Worm (Caenorhabditis elegans) whole organism, L1 larva: ENCODE measurements around the gene Y57G11C.36.
A peak's percentile ranks its signal among the peaks of the same experiment; 100 is the strongest.

ENCODE experiments used
- C04F5.9 ChIP-seq: sonication (generic microtip); optimal IDR thresholded peaks from 2 replicates; lab custom pipeline; 2016; ENCODE audit warnings: missing genetic modification characterization, missing compliant biosample characterization
- C16A3.4 ChIP-seq: fragments of 150-350 bp; optimal IDR thresholded peaks from 2 replicates; lab custom pipeline; 2014; ENCODE audit warnings: missing biosample characterization, missing genetic modification characterization
- C34B4.2 ChIP-seq: sonication (generic microtip); optimal IDR thresholded peaks from 2 replicates; lab custom pipeline; 2017; ENCODE audit warnings: mild to moderate bottlenecking, missing genetic modification characterization, missing compliant biosample characterization
- Y116A8C.19 ChIP-seq: sonication (generic microtip); optimal IDR thresholded peaks from 2 replicates; lab custom pipeline; 2016; ENCODE audit warnings: missing compliant biosample characterization, missing genetic modification characterization, borderline replicate concordance
- aha-1 ChIP-seq: fragments of 150-350 bp; optimal IDR thresholded peaks from 2 replicates; lab custom pipeline; 2014; ENCODE audit warnings: missing biosample characterization, missing genetic modification characterization
- aly-2 ChIP-seq: fragments of 150-350 bp; optimal IDR thresholded peaks from 2 replicates; lab custom pipeline; 2014; ENCODE audit warnings: missing biosample characterization, missing genetic modification characterization
- ama-1 ChIP-seq: fragments of 150-350 bp; optimal IDR thresholded peaks from 2 replicates; lab custom pipeline; 2014
- blmp-1 ChIP-seq: fragments of 150-350 bp; optimal IDR thresholded peaks from 2 replicates; lab custom pipeline; 2014; ENCODE audit warnings: missing biosample characterization, missing genetic modification characterization
- ceh-63 ChIP-seq: fragments of 200-800 bp; sonication (Bioruptor generic); optimal IDR thresholded peaks from 2 replicates; lab custom pipeline; 2018; ENCODE audit warnings: mild to moderate bottlenecking, missing genetic modification characterization, missing compliant biosample characterization
- ceh-8 ChIP-seq: fragments of 200-800 bp; sonication (Bioruptor generic); optimal IDR thresholded peaks from 2 replicates; lab custom pipeline; 2018; ENCODE audit warnings: mild to moderate bottlenecking, missing genetic modification characterization, moderate library complexity, missing compliant biosample characterization
- ceh-82 ChIP-seq, 3 experiments: fragments of 150-350 bp in 1 of 3; sonication (generic microtip) in 2 of 3; optimal IDR thresholded peaks; 2 replicates each; lab custom pipeline; 2014 to 2017; ENCODE audit warnings: missing biosample characterization in 3 of 3, missing genetic modification characterization in 3 of 3
- ceh-88 ChIP-seq: fragments of 200-800 bp; sonication (Bioruptor generic); IDR thresholded peaks from 2 replicates; pipeline ENCODE4 v1.3.6; 2022; ENCODE audit warnings: missing genetic modification characterization, missing compliant biosample characterization
- ceh-90 ChIP-seq: sonication (generic microtip); optimal IDR thresholded peaks from 2 replicates; lab custom pipeline; 2016; ENCODE audit warnings: missing genetic modification characterization, missing compliant biosample characterization
- dpl-1 ChIP-seq, 3 experiments: fragments of 150-350 bp in 2 of 3; sonication (generic microtip) in 1 of 3; optimal IDR thresholded peaks; 2 replicates each; lab custom pipeline; 2014 to 2017; ENCODE audit warnings: missing biosample characterization in 3 of 3, missing genetic modification characterization in 3 of 3, missing genetic modification reagents in 3 of 3
- dsc-1 ChIP-seq: sonication (generic microtip); optimal IDR thresholded peaks from 2 replicates; lab custom pipeline; 2016; ENCODE audit warnings: mild to moderate bottlenecking, missing genetic modification characterization, missing compliant biosample characterization
- efl-1 ChIP-seq, 4 experiments: fragments of 150-350 bp; optimal IDR thresholded peaks in 3 of 4; peaks in 1 of 4; 1 replicate in 1 of 4; 2 replicates in 3 of 4; lab custom pipeline; 2014; ENCODE audit warnings: missing biosample characterization in 2 of 4, missing genetic modification characterization in 2 of 4, missing genetic modification reagents in 2 of 4
- efl-3 ChIP-seq: fragments of 200-800 bp; sonication (Bioruptor generic); optimal IDR thresholded peaks from 2 replicates; lab custom pipeline; 2018; ENCODE audit warnings: mild to moderate bottlenecking, missing genetic modification characterization, missing compliant biosample characterization
- egl-27 ChIP-seq, 2 experiments: fragments of 150-350 bp in 1 of 2; sonication (generic microtip); optimal IDR thresholded peaks; 3 replicates each; lab custom pipeline; 2017 to 2018; ENCODE audit warnings: missing biosample characterization in 2 of 2, missing genetic modification characterization in 2 of 2, missing genetic modification reagents in 2 of 2
- fkh-4 ChIP-seq: sonication (generic microtip); optimal IDR thresholded peaks from 2 replicates; lab custom pipeline; 2016; ENCODE audit warnings: missing compliant biosample characterization, missing genetic modification characterization, borderline replicate concordance
- fkh-8 ChIP-seq: sonication (generic microtip); optimal IDR thresholded peaks from 2 replicates; lab custom pipeline; 2016; ENCODE audit warnings: mild to moderate bottlenecking, missing genetic modification characterization, missing compliant biosample characterization
- hpl-2 ChIP-seq: fragments of 150-350 bp; optimal IDR thresholded peaks from 2 replicates; lab custom pipeline; 2014; ENCODE audit warnings: missing biosample characterization, missing genetic modification reagents, missing genetic modification characterization
- irx-1 ChIP-seq: sonication (generic microtip); optimal IDR thresholded peaks from 2 replicates; lab custom pipeline; 2016; ENCODE audit warnings: missing genetic modification characterization, missing compliant biosample characterization
- isw-1 ChIP-seq: fragments of 200-800 bp; sonication (Bioruptor generic); IDR thresholded peaks from 2 replicates; pipeline ENCODE4 v1.3.6; 2022; ENCODE audit warnings: missing genetic modification characterization, missing compliant biosample characterization
- lin-15B ChIP-seq: fragments of 150-350 bp; sonication (generic microtip); optimal IDR thresholded peaks from 3 replicates; lab custom pipeline; 2014; ENCODE audit warnings: missing biosample characterization, missing genetic modification characterization
- lin-35 ChIP-seq, 2 experiments: fragments of 150-350 bp; optimal IDR thresholded peaks; 2 replicates each; lab custom pipeline; 2014; ENCODE audit warnings: missing biosample characterization in 2 of 2, missing genetic modification characterization in 2 of 2, missing genetic modification reagents in 2 of 2
- lin-39 ChIP-seq: fragments of 150-350 bp; optimal IDR thresholded peaks from 2 replicates; lab custom pipeline; 2014; ENCODE audit warnings: missing biosample characterization, missing genetic modification reagents, missing genetic modification characterization
- lir-3 ChIP-seq: sonication (generic microtip); optimal IDR thresholded peaks from 2 replicates; lab custom pipeline; 2016; ENCODE audit warnings: mild to moderate bottlenecking, missing genetic modification characterization, moderate library complexity, missing compliant biosample characterization; ENCODE audit not compliant: poor library complexity
- lsy-2 ChIP-seq, 2 experiments: fragments of 150-350 bp; optimal IDR thresholded peaks; 2 replicates each; lab custom pipeline; 2014; ENCODE audit warnings: missing biosample characterization in 2 of 2, missing genetic modification characterization in 2 of 2
- mab-9 ChIP-seq: fragments of 200-800 bp; sonication (Bioruptor generic); IDR thresholded peaks from 2 replicates; pipeline ENCODE4 v1.3.6; 2022; ENCODE audit warnings: missing genetic modification reagents, missing genetic modification characterization, missing compliant biosample characterization
- mef-2 ChIP-seq: fragments of 150-350 bp; optimal IDR thresholded peaks from 2 replicates; lab custom pipeline; 2014; ENCODE audit warnings: missing biosample characterization, missing genetic modification characterization
- mep-1 ChIP-seq: fragments of 150-350 bp; optimal IDR thresholded peaks from 2 replicates; lab custom pipeline; 2014; ENCODE audit warnings: missing biosample characterization, missing genetic modification characterization
- nhr-20 ChIP-seq: sonication (generic microtip); optimal IDR thresholded peaks from 2 replicates; lab custom pipeline; 2016; ENCODE audit warnings: mild to moderate bottlenecking, missing genetic modification characterization, missing compliant biosample characterization
- nhr-28 ChIP-seq: fragments of 150-350 bp; optimal IDR thresholded peaks from 2 replicates; lab custom pipeline; 2014; ENCODE audit warnings: missing biosample characterization, missing genetic modification characterization
- nhr-47 ChIP-seq: sonication (generic microtip); optimal IDR thresholded peaks from 2 replicates; lab custom pipeline; 2016; ENCODE audit warnings: mild to moderate bottlenecking, missing genetic modification characterization, moderate library complexity, missing compliant biosample characterization
- nhr-76 ChIP-seq: sonication (generic microtip); optimal IDR thresholded peaks from 2 replicates; lab custom pipeline; 2017; ENCODE audit warnings: missing biosample characterization, missing genetic modification characterization
- pag-3 ChIP-seq: sonication (generic microtip); optimal IDR thresholded peaks from 2 replicates; lab custom pipeline; 2017; ENCODE audit warnings: missing genetic modification characterization, mild to moderate bottlenecking, missing compliant biosample characterization, antibody characterized with exemption, borderline replicate concordance; ENCODE audit not compliant: insufficient read depth
- pax-3 ChIP-seq: fragments of 200-800 bp; sonication (Bioruptor generic); optimal IDR thresholded peaks from 2 replicates; lab custom pipeline; 2018; ENCODE audit warnings: mild to moderate bottlenecking, missing genetic modification characterization, moderate library complexity, missing compliant biosample characterization
- pqm-1 ChIP-seq: sonication (generic microtip); optimal IDR thresholded peaks from 3 replicates; lab custom pipeline; 2017; ENCODE audit warnings: missing biosample characterization, missing genetic modification characterization
- snpc-4 ChIP-seq: fragments of 150-350 bp; optimal IDR thresholded peaks from 2 replicates; lab custom pipeline; 2014; ENCODE audit warnings: missing biosample characterization, missing genetic modification characterization
- snu-23 ChIP-seq: sonication (generic microtip); optimal IDR thresholded peaks from 2 replicates; lab custom pipeline; 2016; ENCODE audit warnings: missing genetic modification characterization, missing compliant biosample characterization
- sox-4 ChIP-seq: sonication (generic microtip); optimal IDR thresholded peaks from 2 replicates; lab custom pipeline; 2016; ENCODE audit warnings: missing genetic modification characterization, missing compliant biosample characterization
- sup-37 ChIP-seq: fragments of 200-800 bp; sonication (Bioruptor generic); optimal IDR thresholded peaks from 2 replicates; lab custom pipeline; 2018; ENCODE audit warnings: mild to moderate bottlenecking, missing genetic modification characterization, missing compliant biosample characterization
- tbx-2 ChIP-seq: sonication (generic microtip); optimal IDR thresholded peaks from 2 replicates; lab custom pipeline; 2016; ENCODE audit warnings: missing genetic modification characterization, missing compliant biosample characterization
- tlp-1 ChIP-seq: fragments of 150-350 bp; optimal IDR thresholded peaks from 2 replicates; lab custom pipeline; 2014; ENCODE audit warnings: missing biosample characterization, missing genetic modification characterization
- unc-130 ChIP-seq: fragments of 150-350 bp; optimal IDR thresholded peaks from 2 replicates; lab custom pipeline; 2017; ENCODE audit warnings: missing biosample characterization, missing genetic modification characterization, inconsistent platforms
- unc-30 ChIP-seq: sonication (generic microtip); optimal IDR thresholded peaks from 2 replicates; lab custom pipeline; 2017; ENCODE audit warnings: missing biosample characterization, missing genetic modification characterization
- unc-62 ChIP-seq: fragments of 150-350 bp; optimal IDR thresholded peaks from 2 replicates; lab custom pipeline; 2014; ENCODE audit warnings: missing biosample characterization, missing genetic modification reagents, missing genetic modification characterization
- unc-86 ChIP-seq: sonication (generic microtip); optimal IDR thresholded peaks from 2 replicates; lab custom pipeline; 2016; ENCODE audit warnings: missing genetic modification characterization, missing compliant biosample characterization
- unc-98 ChIP-seq: fragments of 200-800 bp; sonication (Bioruptor generic); IDR thresholded peaks from 2 replicates; pipeline ENCODE4 v1.3.6; 2022; ENCODE audit warnings: missing genetic modification characterization, missing compliant biosample characterization
- vab-15 ChIP-seq: sonication (generic microtip); optimal IDR thresholded peaks from 2 replicates; lab custom pipeline; 2017; ENCODE audit warnings: missing genotype, mild to moderate bottlenecking, missing genetic modification characterization, missing compliant biosample characterization
- xbp-1 ChIP-seq: sonication (generic microtip); optimal IDR thresholded peaks from 2 replicates; lab custom pipeline; 2016; ENCODE audit warnings: missing genetic modification characterization, missing compliant biosample characterization
- zag-1 ChIP-seq: fragments of 150-350 bp; optimal IDR thresholded peaks from 2 replicates; lab custom pipeline; 2014; ENCODE audit warnings: missing biosample characterization, missing genetic modification characterization

Gene Y57G11C.36

ce11 chrIV:14793900-14794624 lies 20.5 kb upstream of the Y57G11C.36 start (continued):
- TF ChIP-seq ceh-90 (tag; lab: Kevin White, UChicago): no peak
- no peak for TF ChIP-seq aly-2 (tag; lab: Kevin White, UChicago)
- peak; percentile 8 for TF ChIP-seq unc-130 (tag; lab: Kevin White, UChicago)
- TF ChIP-seq mab-9 (GFP tag; lab: Robert Waterston, UW): no peak
- no peak for TF ChIP-seq unc-98 (GFP tag; lab: Robert Waterston, UW)
- no peak for TF ChIP-seq sup-37
- TF ChIP-seq C34B4.2 (tag; lab: Kevin White, UChicago): no peak
- no peak for TF ChIP-seq irx-1
- peak; percentile 47 for TF ChIP-seq snu-23 (GFP tag; lab: Kevin White, UChicago)
- TF ChIP-seq C04F5.9 (tag; lab: Kevin White, UChicago): no peak
- no peak for TF ChIP-seq isw-1 (GFP tag; lab: Robert Waterston, UW)
- no peak for TF ChIP-seq lin-15B (tag; lab: Kevin White, UChicago)
- TF ChIP-seq pqm-1: no peak
- TF ChIP-seq dsc-1 (tag; lab: Kevin White, UChicago): peak; percentile 7
- TF ChIP-seq blmp-1 (tag; lab: Kevin White, UChicago): peak; percentile 100
- no peak for TF ChIP-seq lir-3 (tag; lab: Kevin White, UChicago)
- no peak for TF ChIP-seq pax-3
- TF ChIP-seq ceh-8 (GFP tag; lab: Kevin White, UChicago): no peak
- TF ChIP-seq lsy-2 (tag; optimal IDR thresholded peaks at IDR 0.05; lab: Kevin White, UChicago): peak; percentile 33 to 46
- TF ChIP-seq nhr-20 (tag; lab: Kevin White, UChicago): peak; percentile 46
- no peak for TF ChIP-seq unc-62
- no peak for TF ChIP-seq tlp-1 (tag; lab: Kevin White, UChicago)
- TF ChIP-seq ceh-82 (tag; optimal IDR thresholded peaks at IDR 0.05; lab: Kevin White, UChicago): peak; percentile 50 to 69 (median 54)
- no peak for TF ChIP-seq pag-3 (tag; lab: Kevin White, UChicago)
- TF ChIP-seq C16A3.4 (tag; lab: Kevin White, UChicago): peak; percentile 53
- TF ChIP-seq zag-1 (tag; lab: Kevin White, UChicago): no peak
- no peak for TF ChIP-seq sox-4
- TF ChIP-seq fkh-8: peak; percentile 69
- peak; percentile 65 for TF ChIP-seq mep-1 (tag; lab: Kevin White, UChicago)
- no peak for TF ChIP-seq ceh-88
- TF ChIP-seq mef-2 (tag; lab: Kevin White, UChicago): no peak
- no peak for TF ChIP-seq Y116A8C.19 (tag; lab: Kevin White, UChicago)
- TF ChIP-seq unc-30 (tag; lab: Kevin White, UChicago): no peak
- no peak for TF ChIP-seq efl-3 (GFP tag; lab: Kevin White, UChicago)
- TF ChIP-seq snpc-4 (tag; lab: Kevin White, UChicago): no peak
- no peak for TF ChIP-seq egl-27 (tag; optimal IDR thresholded peaks at IDR 0.05; lab: Kevin White, UChicago)
- TF ChIP-seq efl-1 (optimal IDR thresholded peaks at IDR 0.05; lab: Kevin White, UChicago): peak; percentile 48 to 57
- peak in 1 of 2 experiments; percentile 81 for TF ChIP-seq efl-1 (GFP tag; optimal IDR thresholded peaks at IDR 0.05 in 1 of 2; lab: Kevin White, UChicago)
- no peak for TF ChIP-seq lin-39
- TF ChIP-seq dpl-1 (GFP tag; optimal IDR thresholded peaks at IDR 0.05; lab: Kevin White, UChicago): peak in 1 of 3 experiments; percentile 32
- no peak for TF ChIP-seq hpl-2
- peak; percentile 55 for TF ChIP-seq xbp-1 (tag; lab: Kevin White, UChicago)
- peak; percentile 49 for TF ChIP-seq unc-86 (tag; lab: Kevin White, UChicago)
- no peak for TF ChIP-seq aha-1 (tag; lab: Kevin White, UChicago)
- TF ChIP-seq tbx-2: peak; percentile 56
- TF ChIP-seq lin-35 (GFP tag; optimal IDR thresholded peaks at IDR 0.05; lab: Kevin White, UChicago): peak; percentile 38 to 52
- TF ChIP-seq nhr-28 (tag; lab: Kevin White, UChicago): no peak
- TF ChIP-seq fkh-4 (tag; lab: Kevin White, UChicago): no peak
- TF ChIP-seq ama-1 (lab: Kevin White, UChicago): no peak
- no peak for TF ChIP-seq vab-15 (tag; lab: Kevin White, UChicago)
- peak; percentile 65 for TF ChIP-seq nhr-47 (tag; lab: Kevin White, UChicago)
- no peak for TF ChIP-seq nhr-76 (tag; lab: Kevin White, UChicago)
- no peak for TF ChIP-seq ceh-63 (GFP tag; lab: Kevin White, UChicago)
